Fruit fly (Drosophila melanogaster) S2 (cell line): ENCODE data around the gene PolG1.

Source experiments
- CG8478 ChIP-seq: fragments of >200 bp; optimal IDR thresholded peaks from 2 replicates; lab custom pipeline; 2018
- CTCF ChIP-seq, 2 experiments: fragments of >200 bp; optimal IDR thresholded peaks; 2 replicates each; lab custom pipeline; 2018

PolG1 gene

DNA sequence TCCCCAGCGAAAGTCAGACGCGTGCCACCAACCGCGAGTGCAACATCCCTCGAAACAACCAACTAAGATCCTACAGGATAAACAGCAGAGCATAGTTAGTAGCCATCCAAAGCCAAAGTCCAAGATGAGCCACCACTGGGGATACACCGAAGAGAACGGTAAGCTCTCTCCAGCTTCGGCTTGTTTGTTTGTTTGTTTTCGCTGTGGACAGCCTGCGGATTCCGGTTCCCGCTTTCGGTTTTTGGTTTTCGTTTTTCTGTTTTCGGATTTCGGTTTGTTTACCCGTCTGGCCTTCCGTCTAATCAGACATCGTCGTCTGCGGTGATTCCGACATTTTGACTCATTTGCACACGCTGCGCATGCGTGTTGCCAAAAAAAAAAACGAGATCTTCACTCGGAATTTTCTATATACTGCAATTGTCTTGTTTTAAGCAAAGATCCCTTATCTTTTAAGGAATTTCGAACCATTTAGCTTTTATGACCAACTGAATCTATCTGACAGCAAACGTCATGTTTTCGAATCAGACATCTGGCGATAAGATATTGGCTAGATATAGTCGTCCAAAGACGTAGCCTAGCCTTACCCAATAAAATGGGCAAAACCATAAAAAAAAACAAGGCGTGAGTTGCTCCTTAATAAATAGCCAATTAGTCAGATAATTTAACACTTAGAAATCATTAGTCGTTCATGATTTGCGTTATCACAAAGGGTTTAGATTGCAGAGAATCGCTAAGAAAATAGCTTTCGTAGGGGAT is 23.6 kb downstream of the PolG1 start:
- no peak for TF ChIP-seq CG8478
- no peak for TF ChIP-seq CTCF (optimal IDR thresholded peaks at IDR 0.05; lab: Kevin White, UChicago)

- TF ChIP-seq CTCF (optimal IDR thresholded peaks at IDR 0.05; lab: Kevin White, UChicago): no peak
- no peak for TF ChIP-seq CG8478
These were observed 24.4 kb downstream of the PolG1 start, which contains the start of gene CAH1 for dm6 chr2L:13803032-13803661. TSS of gene CAH1 (plus strand) at chr2L:13803626.

DNA sequence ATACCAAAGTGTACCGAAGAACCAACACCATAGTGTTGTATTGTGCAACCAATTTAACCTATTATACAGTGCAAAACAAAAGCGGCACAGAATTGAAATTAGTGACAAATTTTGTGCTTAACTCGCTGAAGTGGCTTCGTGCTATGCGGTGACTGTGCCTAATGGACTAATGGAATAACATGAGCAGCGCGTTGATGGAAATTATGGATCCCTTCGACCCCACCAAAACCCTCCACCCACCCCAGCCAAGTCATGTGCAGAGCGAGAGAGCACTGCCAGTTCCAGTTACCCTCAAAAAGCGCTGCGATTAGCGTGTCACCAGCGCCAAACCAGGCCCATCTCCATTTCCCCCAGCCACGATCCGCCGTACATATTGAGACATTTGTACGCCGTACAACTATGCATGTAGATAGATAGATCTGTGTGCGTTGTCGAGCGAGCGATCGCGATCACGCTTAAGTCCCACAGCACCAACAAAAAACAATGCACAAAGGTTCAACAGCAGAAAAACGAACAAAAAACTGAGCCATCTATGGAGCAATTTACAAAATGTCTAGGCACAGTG is 25.4 kb downstream of the PolG1 start:
- TF ChIP-seq CTCF (optimal IDR thresholded peaks at IDR 0.05; lab: Kevin White, UChicago) (no peak), CG8478 (no peak)

- TF ChIP-seq CG8478 (no peak), CTCF (optimal IDR thresholded peaks at IDR 0.05; lab: Kevin White, UChicago) (no peak)
These were observed 26.4 kb downstream of the PolG1 start for dm6 chr2L:13801166-13801565.

dm6 chr2L:13793405-13793804 is 34.2 kb downstream of the PolG1 start, which contains the start of gene Sec71:
TSS of gene Sec71 (plus strand) at chr2L:13793521.
- TF ChIP-seq CTCF (optimal IDR thresholded peaks at IDR 0.05; lab: Kevin White, UChicago) (no peak), CG8478 (no peak)

DNA sequence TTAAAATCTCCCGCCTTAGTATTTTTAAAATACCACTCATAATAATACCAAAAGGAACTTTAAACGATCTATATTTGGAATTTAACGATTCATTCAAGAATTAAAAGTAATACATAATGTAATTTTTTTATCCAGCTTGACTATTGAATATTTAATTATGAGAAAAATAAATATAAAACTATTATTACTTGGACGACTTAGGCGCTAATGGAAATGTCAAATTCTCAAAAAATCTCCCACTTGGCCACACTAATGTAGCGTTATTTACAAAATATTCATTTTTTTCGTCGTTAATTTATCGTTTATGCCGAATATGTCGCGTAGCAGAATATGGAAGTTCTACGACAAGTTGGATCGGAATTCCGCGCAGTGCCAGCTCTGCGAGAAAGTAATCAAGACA is 36.9 kb downstream of the PolG1 start, which contains the start of gene CG16863:
Gene CG16863, plus strand, starts transcription at position 245 of the 400 bp plus-strand sequence.
- TF ChIP-seq CG8478 (no peak), CTCF (optimal IDR thresholded peaks at IDR 0.05; lab: Kevin White, UChicago) (no peak)

- no peak for TF ChIP-seq CG8478
- no peak for TF ChIP-seq CTCF (optimal IDR thresholded peaks at IDR 0.05; lab: Kevin White, UChicago)
These were observed 43.4 kb downstream of the PolG1 start, which contains the start of gene CG16890 for dm6 chr2L:13784155-13784681. TSS of gene CG16890 (minus strand) at chr2L:13784338.

dm6 chr2L:13783264-13784154 is 44.1 kb downstream of the PolG1 start, which contains the start of gene Eato:
TSS of gene Eato (plus strand) at chr2L:13784084.
- no peak for TF ChIP-seq CG8478
- no peak for TF ChIP-seq CTCF (optimal IDR thresholded peaks at IDR 0.05; lab: Kevin White, UChicago)

- TF ChIP-seq CG8478 (no peak), CTCF (optimal IDR thresholded peaks at IDR 0.05; lab: Kevin White, UChicago) (peak in 1 of 2 experiments; percentile 15)
These were observed 47.2 kb downstream of the PolG1 start, which contains the start of the genes CG9008 and p38b for dm6 chr2L:13780109-13780947. TSS of gene CG9008 (minus strand) at chr2L:13780165. TSS of gene p38b (plus strand) at chr2L:13780689.

DNA sequence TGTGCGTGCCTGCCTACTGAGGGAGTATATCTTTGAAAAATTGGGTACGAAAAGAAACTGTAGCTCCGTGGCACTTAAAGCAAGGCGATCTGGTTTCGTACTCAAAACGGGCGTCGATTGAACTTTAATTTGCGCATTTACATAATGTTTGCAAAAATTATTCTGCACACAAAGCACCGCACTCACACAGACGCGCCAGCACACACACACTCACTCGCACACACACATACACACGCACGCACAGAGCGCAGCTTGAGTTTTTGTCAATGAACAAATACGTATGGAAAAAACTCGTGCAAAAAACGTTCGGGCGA is 47.8 kb downstream of the PolG1 start:
- TF ChIP-seq CTCF (optimal IDR thresholded peaks at IDR 0.05; lab: Kevin White, UChicago): no peak
- TF ChIP-seq CG8478: no peak

dm6 chr2L:13779162-13779561 is 48.4 kb downstream of the PolG1 start:
- TF ChIP-seq CG8478: no peak
- no peak for TF ChIP-seq CTCF (optimal IDR thresholded peaks at IDR 0.05; lab: Kevin White, UChicago)

dm6 chr2L:13778648-13779047 is 48.9 kb downstream of the PolG1 start:
- TF ChIP-seq CTCF (optimal IDR thresholded peaks at IDR 0.05; lab: Kevin White, UChicago) (no peak), CG8478 (no peak)

DNA sequence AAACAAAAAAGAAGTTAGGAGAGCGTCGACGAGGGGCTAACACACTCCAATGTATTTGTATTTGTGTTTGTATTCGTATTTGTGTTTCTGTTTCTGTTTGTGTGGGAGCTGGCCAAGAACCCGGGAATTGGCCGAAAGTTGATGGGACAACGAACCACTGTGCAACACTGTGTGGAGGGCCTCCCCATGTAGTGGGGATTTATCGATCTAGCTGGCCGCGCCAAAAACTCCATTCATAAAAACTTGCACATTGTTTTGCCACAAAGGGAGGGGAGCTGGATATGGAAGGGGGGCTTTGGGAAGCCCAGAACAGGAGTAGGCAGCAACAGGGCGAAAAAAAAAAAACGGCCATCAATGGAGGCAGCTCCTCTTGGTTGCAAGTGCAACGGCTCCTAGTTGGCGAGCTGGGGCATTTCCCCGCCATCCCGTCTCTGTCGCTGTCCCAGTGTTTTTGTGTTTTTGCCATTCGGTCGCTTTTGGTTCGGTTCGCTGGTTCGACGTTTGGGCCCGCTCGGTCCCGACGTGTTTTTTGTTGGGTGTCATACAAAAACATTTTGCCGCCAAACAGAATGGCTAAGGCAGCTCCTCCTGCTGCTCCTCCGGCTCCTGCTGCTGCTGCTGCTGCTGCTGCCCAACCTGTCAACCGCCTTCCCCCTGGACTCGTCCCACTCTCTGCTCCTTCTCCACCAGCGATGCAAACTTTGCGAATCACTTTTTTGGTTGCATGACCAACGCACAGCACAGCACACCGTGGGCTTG is 50.5 kb downstream of the PolG1 start:
- no peak for TF ChIP-seq CG8478
- TF ChIP-seq CTCF (optimal IDR thresholded peaks at IDR 0.05; lab: Kevin White, UChicago): no peak
